Fruit fly (Drosophila melanogaster) whole organism: Measurements from ENCODE around the gene CG44142.

Experiments used
- CG8478 ChIP-seq: fragments of >200 bp; optimal IDR thresholded peaks from 2 replicates; lab custom pipeline; 2018; ENCODE audit warnings: inconsistent platforms
- Dll ChIP-seq: fragments of >200 bp; optimal IDR thresholded peaks from 2 replicates; lab custom pipeline; 2017
- EcR ChIP-seq, 2 experiments: fragments of >200 bp; optimal IDR thresholded peaks; 2 replicates each; lab custom pipeline; 2017; ENCODE audit warnings: missing biosample characterization in 2 of 2, missing genetic modification characterization in 2 of 2, missing genetic modification reagents in 2 of 2
- pan ChIP-seq: fragments of >200 bp; optimal IDR thresholded peaks from 2 replicates; lab custom pipeline; 2017
- psq ChIP-seq: fragments of >200 bp; optimal IDR thresholded peaks from 2 replicates; lab custom pipeline; 2017
- usp ChIP-seq: fragments of >200 bp; optimal IDR thresholded peaks from 2 replicates; lab custom pipeline; 2017; ENCODE audit warnings: missing biosample characterization, missing genetic modification characterization, mixed read lengths

Gene CG44142

DNA sequence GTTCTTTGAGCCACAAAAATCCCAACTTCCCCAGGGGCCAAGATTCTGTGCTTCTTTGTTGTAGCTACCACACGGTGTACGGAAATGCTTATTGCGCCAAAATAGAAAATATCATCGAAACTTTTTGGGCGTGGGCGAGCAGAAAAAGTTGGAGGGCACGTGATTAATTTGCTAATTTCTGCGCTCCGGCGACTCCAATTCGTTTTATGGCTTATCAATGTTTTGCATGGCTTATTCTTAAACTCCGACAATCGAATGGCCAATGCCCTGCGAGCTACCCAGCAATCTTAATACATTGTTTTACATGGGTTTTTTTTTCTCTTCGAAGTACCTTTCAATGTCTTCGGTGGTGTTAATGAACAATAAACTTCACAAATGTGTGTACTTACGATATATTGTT is 37.5 kb downstream of the CG44142 start:
- no peak for TF ChIP-seq EcR (GFP tag; optimal IDR thresholded peaks at IDR 0.05; lab: Kevin White, UChicago)
- TF ChIP-seq psq (lab: Kevin White, UChicago): no peak
- TF ChIP-seq pan (lab: Kevin White, UChicago): no peak
- TF ChIP-seq usp (GFP tag; lab: Kevin White, UChicago): no peak
- no peak for TF ChIP-seq CG8478 (lab: Kevin White, UChicago)
- no peak for TF ChIP-seq Dll (lab: Kevin White, UChicago)

DNA sequence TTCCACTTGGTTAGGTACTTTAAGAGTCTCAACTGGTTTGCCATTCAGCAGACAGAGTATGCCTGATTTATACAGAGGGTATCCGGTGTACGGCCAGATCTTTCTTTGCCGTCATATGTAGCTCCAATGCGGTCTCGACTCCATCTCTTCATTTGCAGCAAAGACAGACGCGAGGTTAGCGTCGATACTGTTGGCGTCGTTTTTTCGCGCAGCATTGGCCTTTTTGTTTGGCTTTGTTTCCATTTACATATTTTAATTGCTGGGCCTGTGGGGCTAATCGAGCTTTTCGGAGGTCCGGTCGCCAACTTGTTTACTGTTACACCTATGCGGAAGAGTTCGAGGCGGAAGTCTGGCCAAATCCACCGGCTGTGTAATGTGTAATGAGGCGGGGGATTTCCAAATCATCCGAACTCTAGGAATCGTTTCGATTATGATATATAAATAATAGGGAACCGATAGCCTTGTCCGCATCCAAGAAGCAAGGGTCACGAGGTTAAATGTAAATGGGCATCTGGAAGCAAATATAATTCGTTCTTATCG is 38.7 kb downstream of the CG44142 start:
- TF ChIP-seq Dll (lab: Kevin White, UChicago): no peak
- no peak for TF ChIP-seq EcR (GFP tag; optimal IDR thresholded peaks at IDR 0.05; lab: Kevin White, UChicago)
- no peak for TF ChIP-seq CG8478 (lab: Kevin White, UChicago)
- no peak for TF ChIP-seq pan (lab: Kevin White, UChicago)
- TF ChIP-seq psq (lab: Kevin White, UChicago): no peak
- no peak for TF ChIP-seq usp (GFP tag; lab: Kevin White, UChicago)

DNA sequence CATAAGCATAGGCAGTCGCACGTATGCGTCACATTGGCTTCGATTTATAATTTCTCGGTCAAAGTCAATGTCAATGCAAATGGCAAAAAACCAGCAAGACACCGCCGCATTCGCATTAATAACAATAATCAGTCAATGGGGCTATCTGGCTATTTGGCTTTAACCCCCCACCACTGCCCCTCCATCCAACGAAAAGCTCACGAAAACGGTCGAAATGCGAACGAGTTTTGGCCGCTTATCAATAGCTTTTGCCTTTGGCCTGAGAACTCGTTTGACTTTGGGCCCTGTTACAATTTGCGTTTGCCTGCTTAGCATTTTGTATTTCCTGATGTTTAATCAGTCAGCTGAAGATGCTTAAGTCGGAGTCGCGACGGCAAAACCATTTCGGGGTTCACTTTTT is 39.5 kb downstream of the CG44142 start:
- TF ChIP-seq pan (lab: Kevin White, UChicago): no peak

DNA sequence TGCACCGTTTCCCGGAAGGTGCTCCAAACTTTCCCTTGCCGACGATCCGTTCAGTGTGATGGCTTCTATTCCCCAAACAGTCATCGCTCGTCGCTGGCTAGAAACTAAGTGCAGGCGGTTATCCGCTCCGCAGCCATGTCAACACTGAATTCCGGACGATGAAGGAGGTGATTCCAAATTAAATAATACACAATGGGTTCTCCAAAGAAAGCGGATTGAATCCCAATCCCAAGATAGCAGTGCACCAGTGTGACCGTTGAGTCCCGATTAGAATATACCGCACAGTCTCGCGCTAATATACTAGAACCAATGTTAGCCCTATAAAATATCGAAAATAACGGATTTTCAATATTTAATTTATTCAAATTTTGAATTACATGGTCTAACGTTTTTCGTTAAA is 41.2 kb downstream of the CG44142 start, which contains the start of gene TBC1D5:
TBC1D5 (minus strand) TSS at position 254 of the 400 bp plus-strand sequence.
- TF ChIP-seq Dll (lab: Kevin White, UChicago) (no peak), psq (lab: Kevin White, UChicago) (no peak), pan (lab: Kevin White, UChicago) (no peak), EcR (GFP tag; optimal IDR thresholded peaks at IDR 0.05; lab: Kevin White, UChicago) (no peak), usp (GFP tag; lab: Kevin White, UChicago) (no peak), CG8478 (lab: Kevin White, UChicago) (no peak)

DNA sequence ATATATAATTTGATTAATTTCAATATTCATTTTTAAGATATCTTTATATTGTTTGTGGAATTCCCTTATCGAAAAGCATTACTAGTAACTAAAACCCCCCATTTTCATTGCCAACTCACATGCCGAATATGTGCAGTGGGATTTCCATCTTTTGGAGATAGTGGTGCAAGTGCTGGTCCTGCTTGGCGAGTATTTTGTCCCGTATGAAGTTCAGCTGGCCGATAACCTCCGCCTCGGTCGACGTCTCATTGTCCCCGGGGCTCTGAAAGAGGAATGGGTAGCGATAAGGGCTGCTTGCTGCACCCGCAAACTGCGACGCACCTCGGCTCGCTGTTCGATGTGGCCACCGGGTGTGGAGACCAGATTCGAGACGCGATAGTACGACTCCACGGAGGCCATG is 42.3 kb downstream of the CG44142 start:
- TF ChIP-seq psq (lab: Kevin White, UChicago): no peak
- no peak for TF ChIP-seq CG8478 (lab: Kevin White, UChicago)
- TF ChIP-seq Dll (lab: Kevin White, UChicago): no peak
- no peak for TF ChIP-seq EcR (GFP tag; optimal IDR thresholded peaks at IDR 0.05; lab: Kevin White, UChicago)
- no peak for TF ChIP-seq usp (GFP tag; lab: Kevin White, UChicago)
- TF ChIP-seq pan (lab: Kevin White, UChicago): no peak

DNA sequence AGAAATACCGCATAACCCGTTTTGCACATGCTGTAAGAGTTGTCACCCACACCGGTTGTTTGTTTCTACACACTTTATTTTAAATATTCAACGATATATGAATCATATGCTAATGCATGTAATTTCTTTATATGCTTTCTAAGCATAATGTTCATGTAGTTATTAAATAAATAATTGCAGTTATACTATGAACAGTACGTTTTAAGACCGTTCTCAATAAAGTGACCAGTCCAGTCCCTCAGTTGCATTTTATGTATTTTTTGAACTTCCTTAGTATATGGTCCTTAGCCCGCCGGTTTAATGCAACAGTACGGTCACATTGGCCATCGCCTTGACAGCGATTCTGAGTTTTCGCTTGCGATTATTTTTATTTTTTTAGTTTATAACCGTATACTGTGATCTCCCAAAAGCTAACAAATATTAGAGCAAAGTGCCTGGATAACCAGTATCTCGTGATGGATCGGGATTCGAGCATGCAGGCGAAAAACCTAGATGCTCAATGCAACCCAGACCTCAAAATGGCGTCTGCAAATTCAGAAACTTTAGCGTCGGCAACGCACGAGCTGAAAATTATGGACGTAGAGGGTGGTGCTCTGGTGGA is 48.8 kb downstream of the CG44142 start, which contains the start of gene Ravus:
Ravus (minus strand) TSS at position 1 of the 601 bp plus-strand sequence.
- no peak for TF ChIP-seq EcR (GFP tag; optimal IDR thresholded peaks at IDR 0.05; lab: Kevin White, UChicago)
- TF ChIP-seq psq (lab: Kevin White, UChicago): no peak
- no peak for TF ChIP-seq CG8478 (lab: Kevin White, UChicago)
